Worm (Caenorhabditis elegans): ENCODE measurements around the gene gpx-4.
A peak's percentile ranks its signal among the peaks of the same experiment; 100 is the strongest.
"Not testable (repeated sequence)": the region's sequence is repeated elsewhere in the genome, so short reads cannot be mapped to it uniquely, and the experiment has no call there.

gpx-4 gene

ce11 chrIV:2674915-2675314 is at the start of gene gpx-4:
gpx-4 (minus strand) TSS chrIV:2675015.
- TF ChIP-seq W03F9.2, him-1, dao-5 (tag; optimal IDR thresholded peaks at IDR 0.05): not testable (repeated sequence)

ce11 chrIV:2719734-2720133 is 44.9 kb upstream of the gpx-4 start, which contains the start of gene ndua-12:
ndua-12 (minus strand) TSS chrIV:2719834.
- not testable (repeated sequence) for TF ChIP-seq him-1, dao-5, W03F9.2 (tag; optimal IDR thresholded peaks at IDR 0.05)

- TF ChIP-seq dao-5, him-1, W03F9.2 (tag; optimal IDR thresholded peaks at IDR 0.05): not testable (repeated sequence)
Measured at ce11 chrIV:2716474-2716873, 41.7 kb upstream of the gpx-4 start, which contains the start of gene Y94H6A.7. Y94H6A.7 (minus strand) TSS chrIV:2716574.

ce11 chrIV:2712935-2713334 is 38.1 kb upstream of the gpx-4 start, which contains the start of gene Y94H6A.12:
Y94H6A.12 (minus strand) TSS chrIV:2713035.
- no peak for TF ChIP-seq him-1 (tag; optimal IDR thresholded peaks at IDR 0.05)
- TF ChIP-seq dao-5 (tag; optimal IDR thresholded peaks at IDR 0.05) = no peak
- TF ChIP-seq W03F9.2 (tag; optimal IDR thresholded peaks at IDR 0.05) = no peak

ce11 chrIV:2711122-2711669 is 36.4 kb upstream of the gpx-4 start:
- TF ChIP-seq him-1 (tag; optimal IDR thresholded peaks at IDR 0.05) = no peak
- peak; percentile 43 for TF ChIP-seq W03F9.2 (tag; optimal IDR thresholded peaks at IDR 0.05)

ce11 chrIV:2710203-2710935 is 35.6 kb upstream of the gpx-4 start, which contains the start of gene Y94H6A.10:
Y94H6A.10 (minus strand) TSS chrIV:2710666.
- TF ChIP-seq W03F9.2 (tag; optimal IDR thresholded peaks at IDR 0.05) (no peak), him-1 (tag; optimal IDR thresholded peaks at IDR 0.05) (no peak), dao-5 (tag; optimal IDR thresholded peaks at IDR 0.05) (no peak)

ce11 chrIV:2709590-2710201 is 34.9 kb upstream of the gpx-4 start:
- TF ChIP-seq W03F9.2 (tag; optimal IDR thresholded peaks at IDR 0.05) (peak; percentile 7), him-1 (tag; optimal IDR thresholded peaks at IDR 0.05) (no peak)

- TF ChIP-seq him-1 (tag; optimal IDR thresholded peaks at IDR 0.05) = peak; percentile 57
- peak; percentile 27 for TF ChIP-seq dao-5 (tag; optimal IDR thresholded peaks at IDR 0.05)
- peak; percentile 9 for TF ChIP-seq W03F9.2 (tag; optimal IDR thresholded peaks at IDR 0.05)
Measured at ce11 chrIV:2708329-2708965, 33.6 kb upstream of the gpx-4 start.

- no peak for TF ChIP-seq W03F9.2 (tag; optimal IDR thresholded peaks at IDR 0.05)
- TF ChIP-seq dao-5 (tag; optimal IDR thresholded peaks at IDR 0.05) = no peak
- no peak for TF ChIP-seq him-1 (tag; optimal IDR thresholded peaks at IDR 0.05)
Measured at ce11 chrIV:2707012-2707411, 32.2 kb upstream of the gpx-4 start, which contains the start of gene ubc-8. ubc-8 (minus strand) TSS chrIV:2707238.

- no peak for TF ChIP-seq W03F9.2 (tag; optimal IDR thresholded peaks at IDR 0.05)
Measured at ce11 chrIV:2705675-2706074, 30.9 kb upstream of the gpx-4 start.

ce11 chrIV:2703927-2704401 is 29.1 kb upstream of the gpx-4 start, which contains the start of gene Y94H6A.5:
Y94H6A.5 (minus strand) TSS chrIV:2703977.
- TF ChIP-seq him-1 (tag; optimal IDR thresholded peaks at IDR 0.05) (peak; percentile 63), dao-5 (tag; optimal IDR thresholded peaks at IDR 0.05) (no peak), W03F9.2 (tag; optimal IDR thresholded peaks at IDR 0.05) (peak; percentile 20)

ce11 chrIV:2688716-2689307 is 14.0 kb upstream of the gpx-4 start, which contains the start of gene egrh-3:
egrh-3 (minus strand) TSS chrIV:2688766.
- TF ChIP-seq him-1 (tag; optimal IDR thresholded peaks at IDR 0.05) = no peak
- no peak for TF ChIP-seq dao-5 (tag; optimal IDR thresholded peaks at IDR 0.05)
- TF ChIP-seq W03F9.2 (tag; optimal IDR thresholded peaks at IDR 0.05) = no peak

- TF ChIP-seq him-1 (tag; optimal IDR thresholded peaks at IDR 0.05) = no peak
- TF ChIP-seq dao-5 (tag; optimal IDR thresholded peaks at IDR 0.05) = no peak
- TF ChIP-seq W03F9.2 (tag; optimal IDR thresholded peaks at IDR 0.05) = no peak
Measured at ce11 chrIV:2680281-2680680, 5.5 kb upstream of the gpx-4 start.
